Fruit fly (Drosophila melanogaster) whole organism, prepupa: ENCODE measurements around the gene Hat1.
A peak's percentile ranks its signal among the peaks of the same experiment; 100 is the strongest.

Source experiments
- Blimp-1 ChIP-seq: fragments of 200-800 bp; sonication (Bioruptor generic); optimal IDR thresholded peaks from 3 replicates; lab custom pipeline; 2017; ENCODE audit warnings: missing biosample characterization, missing genetic modification characterization, mild to moderate bottlenecking, moderate library complexity, missing genetic modification reagents
- CG10631 ChIP-seq: fragments of 200-800 bp; sonication (Bioruptor generic); optimal IDR thresholded peaks from 2 replicates; lab custom pipeline; 2016; ENCODE audit warnings: missing biosample characterization, missing genetic modification characterization
- CG10669 ChIP-seq: fragments of 200-800 bp; sonication (Bioruptor generic); optimal IDR thresholded peaks from 3 replicates; lab custom pipeline; 2018; ENCODE audit warnings: missing biosample characterization, mild to moderate bottlenecking, missing genetic modification characterization, moderate library complexity
- CG11762 ChIP-seq: fragments of 200-800 bp; sonication (Bioruptor generic); optimal IDR thresholded peaks from 3 replicates; lab custom pipeline; 2016; ENCODE audit warnings: missing biosample characterization, missing genetic modification characterization; ENCODE audit not compliant: insufficient read depth
- CG11902 ChIP-seq: fragments of 200-800 bp; sonication (Bioruptor generic); optimal IDR thresholded peaks from 3 replicates; lab custom pipeline; 2016; ENCODE audit warnings: missing biosample characterization, missing genetic modification characterization
- CG15336 ChIP-seq: fragments of 200-800 bp; sonication (Bioruptor generic); IDR thresholded peaks from 2 replicates; pipeline ENCODE4 v1.3.6; 2022; ENCODE audit warnings: missing biosample characterization, missing genetic modification characterization
- CG1621 ChIP-seq: fragments of 200-800 bp; sonication (Bioruptor generic); optimal IDR thresholded peaks from 3 replicates; lab custom pipeline; 2018; ENCODE audit warnings: missing biosample characterization, mild to moderate bottlenecking, missing genetic modification characterization
- CG16779 ChIP-seq: fragments of 200-800 bp; sonication (Bioruptor generic); optimal IDR thresholded peaks from 3 replicates; lab custom pipeline; 2017; ENCODE audit warnings: missing biosample characterization, mild to moderate bottlenecking, missing genetic modification characterization
- CG3032 ChIP-seq: fragments of 200-800 bp; optimal IDR thresholded peaks from 2 replicates; lab custom pipeline; 2019; ENCODE audit warnings: missing biosample characterization, mild to moderate bottlenecking, missing genetic modification characterization, moderate library complexity
- CG31627 ChIP-seq: fragments of 200-800 bp; sonication (Bioruptor generic); optimal IDR thresholded peaks from 3 replicates; lab custom pipeline; 2016; ENCODE audit warnings: missing biosample characterization, missing genetic modification characterization
- CG34406 ChIP-seq: fragments of 200-800 bp; sonication (Bioruptor generic); optimal IDR thresholded peaks from 3 replicates; lab custom pipeline; 2016; ENCODE audit warnings: missing biosample characterization, missing genetic modification characterization
- CG3919 ChIP-seq: fragments of 200-800 bp; sonication (Bioruptor generic); optimal IDR thresholded peaks from 3 replicates; lab custom pipeline; 2016; ENCODE audit warnings: missing biosample characterization, missing genetic modification characterization
- CG4318 ChIP-seq: fragments of 200-800 bp; sonication (Bioruptor generic); optimal IDR thresholded peaks from 3 replicates; lab custom pipeline; 2017; ENCODE audit warnings: missing biosample characterization, mild to moderate bottlenecking, missing genetic modification characterization
- CG6792 ChIP-seq: fragments of 200-800 bp; sonication (Bioruptor generic); optimal IDR thresholded peaks from 3 replicates; lab custom pipeline; 2016; ENCODE audit warnings: missing biosample characterization, missing genetic modification characterization
- CG6808 ChIP-seq: fragments of 200-800 bp; sonication (Bioruptor generic); optimal IDR thresholded peaks from 3 replicates; lab custom pipeline; 2017; ENCODE audit warnings: missing biosample characterization, missing genetic modification characterization, mild to moderate bottlenecking, moderate library complexity, missing genetic modification reagents
- CG8319 ChIP-seq: fragments of 200-800 bp; sonication (Bioruptor generic); optimal IDR thresholded peaks from 3 replicates; lab custom pipeline; 2016; ENCODE audit warnings: missing biosample characterization, missing genetic modification characterization
- CG8632 ChIP-seq: fragments of 200-800 bp; sonication (Bioruptor generic); optimal IDR thresholded peaks from 3 replicates; lab custom pipeline; 2016; ENCODE audit warnings: missing biosample characterization, missing genetic modification characterization
- CG9139 ChIP-seq: fragments of 200-800 bp; sonication (Bioruptor generic); optimal IDR thresholded peaks from 3 replicates; lab custom pipeline; 2017; ENCODE audit warnings: missing biosample characterization, mild to moderate bottlenecking, missing genetic modification characterization
- Eip93F ChIP-seq: fragments of 200-800 bp; sonication (Bioruptor generic); optimal IDR thresholded peaks from 2 replicates; lab custom pipeline; 2016; ENCODE audit warnings: missing biosample characterization, mild to moderate bottlenecking, missing genetic modification characterization
- Ets21C ChIP-seq: fragments of 200-800 bp; sonication (Bioruptor generic); optimal IDR thresholded peaks from 3 replicates; lab custom pipeline; 2016; ENCODE audit warnings: missing biosample characterization, missing genetic modification characterization
- Gug ChIP-seq: fragments of 200-800 bp; sonication (Bioruptor generic); IDR thresholded peaks from 2 replicates; pipeline ENCODE4 v1.3.6; 2022; ENCODE audit warnings: missing biosample characterization, missing genetic modification characterization
- Hr39 ChIP-seq: fragments of 200-800 bp; sonication (Bioruptor generic); optimal IDR thresholded peaks from 2 replicates; lab custom pipeline; 2016; ENCODE audit warnings: missing biosample characterization, missing genetic modification characterization
- Hr4 ChIP-seq: fragments of 200-800 bp; sonication (Bioruptor generic); optimal IDR thresholded peaks from 3 replicates; lab custom pipeline; 2016; ENCODE audit warnings: missing biosample characterization, missing genetic modification characterization
- Lpt ChIP-seq: fragments of 200-800 bp; sonication (Bioruptor generic); optimal IDR thresholded peaks from 3 replicates; lab custom pipeline; 2016; ENCODE audit warnings: missing biosample characterization, missing genetic modification characterization
- Met ChIP-seq: fragments of 200-800 bp; sonication (Bioruptor generic); optimal IDR thresholded peaks from 3 replicates; lab custom pipeline; 2016; ENCODE audit warnings: missing biosample characterization, missing genetic modification characterization
- Smox ChIP-seq: fragments of 200-800 bp; sonication (Bioruptor generic); optimal IDR thresholded peaks from 3 replicates; lab custom pipeline; 2016; ENCODE audit warnings: missing biosample characterization, missing genetic modification characterization
- Sox102F ChIP-seq: fragments of 200-800 bp; sonication (Bioruptor generic); optimal IDR thresholded peaks from 2 replicates; lab custom pipeline; 2016; ENCODE audit warnings: missing biosample characterization, mild to moderate bottlenecking, missing genetic modification characterization
- Sox14 ChIP-seq: fragments of 200-800 bp; sonication (Bioruptor generic); optimal IDR thresholded peaks from 3 replicates; lab custom pipeline; 2016; ENCODE audit warnings: missing biosample characterization, missing genetic modification characterization
- achi ChIP-seq: fragments of 200-800 bp; sonication (Bioruptor generic); optimal IDR thresholded peaks from 3 replicates; lab custom pipeline; 2016; ENCODE audit warnings: missing biosample characterization, missing genetic modification characterization
- acj6 ChIP-seq: fragments of 200-800 bp; sonication (Bioruptor generic); optimal IDR thresholded peaks from 3 replicates; lab custom pipeline; 2016; ENCODE audit warnings: missing biosample characterization, missing genetic modification characterization
- cyc ChIP-seq: fragments of 200-800 bp; sonication (Bioruptor generic); optimal IDR thresholded peaks from 3 replicates; lab custom pipeline; 2016; ENCODE audit warnings: missing biosample characterization, missing genetic modification characterization
- dac ChIP-seq: fragments of 200-800 bp; sonication (Bioruptor generic); optimal IDR thresholded peaks from 2 replicates; lab custom pipeline; 2017; ENCODE audit warnings: missing biosample characterization, mild to moderate bottlenecking, missing genetic modification characterization
- dsx ChIP-seq: fragments of 200-800 bp; optimal IDR thresholded peaks from 3 replicates; lab custom pipeline; 2019; ENCODE audit warnings: missing biosample characterization, mild to moderate bottlenecking, missing genetic modification characterization, moderate library complexity; ENCODE audit not compliant: poor library complexity, severe bottlenecking
- eg ChIP-seq: fragments of 200-800 bp; sonication (Bioruptor generic); IDR thresholded peaks from 3 replicates; pipeline ENCODE4 v1.3.6; 2022; ENCODE audit warnings: missing biosample characterization, missing genetic modification characterization
- esn ChIP-seq: fragments of 200-800 bp; sonication (Bioruptor generic); optimal IDR thresholded peaks from 2 replicates; lab custom pipeline; 2016; ENCODE audit warnings: missing biosample characterization, mild to moderate bottlenecking, missing genetic modification characterization, moderate library complexity
- fd59A ChIP-seq: fragments of 200-800 bp; sonication (Bioruptor generic); optimal IDR thresholded peaks from 2 replicates; lab custom pipeline; 2017; ENCODE audit warnings: missing biosample characterization, mild to moderate bottlenecking, missing genetic modification characterization, missing genetic modification reagents
- fd85E ChIP-seq: fragments of 200-800 bp; sonication (Bioruptor generic); optimal IDR thresholded peaks from 3 replicates; lab custom pipeline; 2016; ENCODE audit warnings: missing biosample characterization, missing genetic modification characterization
- lz ChIP-seq: fragments of 200-800 bp; sonication (Bioruptor generic); optimal IDR thresholded peaks from 3 replicates; lab custom pipeline; 2016; ENCODE audit warnings: missing biosample characterization, missing genetic modification characterization
- net ChIP-seq: fragments of 200-800 bp; sonication (Bioruptor generic); optimal IDR thresholded peaks from 3 replicates; lab custom pipeline; 2016; ENCODE audit warnings: missing biosample characterization, missing genetic modification characterization
- pdm3 ChIP-seq: fragments of 200-800 bp; sonication (Bioruptor generic); optimal IDR thresholded peaks from 3 replicates; lab custom pipeline; 2016; ENCODE audit warnings: missing biosample characterization, missing genetic modification characterization
- salr ChIP-seq, 2 experiments: fragments of 200-800 bp; sonication (Bioruptor generic); optimal IDR thresholded peaks; 3 replicates each; lab custom pipeline; 2016 to 2018; ENCODE audit warnings: missing biosample characterization in 2 of 2, missing genetic modification characterization in 2 of 2, mild to moderate bottlenecking in 1 of 2
- spab ChIP-seq: fragments of 200-800 bp; sonication (Bioruptor generic); optimal IDR thresholded peaks from 2 replicates; lab custom pipeline; 2017; ENCODE audit warnings: missing biosample characterization, mild to moderate bottlenecking, missing genetic modification characterization, missing genetic modification reagents
- ss ChIP-seq, 2 experiments: fragments of 200-800 bp; sonication (Bioruptor generic); optimal IDR thresholded peaks; 2 replicates in 1 of 2; 3 replicates in 1 of 2; lab custom pipeline; 2017 to 2018; ENCODE audit warnings: mild to moderate bottlenecking in 2 of 2, missing biosample characterization in 2 of 2, missing genetic modification characterization in 2 of 2, moderate library complexity in 1 of 2
- svp ChIP-seq: fragments of 200-800 bp; sonication (Bioruptor generic); peaks from one replicate; lab custom pipeline; 2016; ENCODE audit warnings: missing biosample characterization, missing genetic modification characterization
- topi ChIP-seq: fragments of 200-800 bp; sonication (Bioruptor generic); optimal IDR thresholded peaks from 3 replicates; lab custom pipeline; 2016; ENCODE audit warnings: missing biosample characterization, missing genetic modification characterization
- vri ChIP-seq: fragments of 200-800 bp; sonication (Bioruptor generic); optimal IDR thresholded peaks from 3 replicates; lab custom pipeline; 2016; ENCODE audit warnings: missing biosample characterization, mild to moderate bottlenecking, missing genetic modification characterization

Gene Hat1

DNA sequence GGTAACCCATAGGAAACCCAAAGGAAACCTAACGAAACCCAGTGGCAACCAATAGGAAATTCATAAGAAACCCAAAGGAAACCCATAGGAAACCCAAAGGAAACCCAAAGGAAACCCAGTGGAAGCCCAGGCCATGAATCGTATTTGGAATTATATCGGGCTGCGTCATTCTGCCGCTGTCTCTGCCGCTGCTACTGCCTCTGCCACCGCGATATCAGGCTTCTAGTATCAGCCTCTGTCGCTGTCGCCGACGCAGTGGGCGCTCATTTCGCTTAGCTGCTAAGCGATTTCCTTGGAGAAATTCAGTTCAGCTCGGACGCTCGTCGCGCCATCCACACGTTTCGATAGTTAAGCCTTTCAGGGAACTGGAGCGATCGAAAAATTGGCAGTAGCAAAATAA lies 42.2 kb upstream of the Hat1 start, which contains the start of gene CG1208:
Gene CG1208 (plus strand): TSS at position 301 of the 400 bp plus-strand sequence.
- TF ChIP-seq Sox102F (GFP tag; lab: Kevin White, UChicago) (no peak), CG11902 (GFP tag; lab: Kevin White, UChicago) (no peak), Smox (no peak), Sox14 (GFP tag; lab: Kevin White, UChicago) (no peak), CG3032 (tag; lab: Kevin White, UChicago) (no peak), lz (GFP tag; lab: Kevin White, UChicago) (no peak), vri (GFP tag; lab: Kevin White, UChicago) (no peak), CG8319 (GFP tag; lab: Kevin White, UChicago) (no peak), CG34406 (GFP tag; lab: Kevin White, UChicago) (no peak), CG9139 (no peak), CG1621 (tag; lab: Kevin White, UChicago) (no peak), esn (GFP tag; lab: Kevin White, UChicago) (no peak), CG6808 (no peak), achi (GFP tag; lab: Kevin White, UChicago) (no peak), Met (GFP tag; lab: Kevin White, UChicago) (no peak), fd85E (no peak), net (no peak)

- TF ChIP-seq Gug (GFP tag; lab: Robert Waterston, UW) (no peak), Blimp-1 (GFP tag; lab: Kevin White, UChicago) (no peak), dac (GFP tag; lab: Kevin White, UChicago) (no peak), CG15336 (GFP tag; lab: Robert Waterston, UW) (no peak), pdm3 (GFP tag; lab: Kevin White, UChicago) (no peak), CG16779 (tag; lab: Kevin White, UChicago) (no peak), CG10669 (no peak), Ets21C (GFP tag; lab: Kevin White, UChicago) (no peak), CG11762 (GFP tag; lab: Kevin White, UChicago) (no peak), fd59A (GFP tag; lab: Kevin White, UChicago) (no peak), salr (GFP tag; optimal IDR thresholded peaks at IDR 0.05; lab: Kevin White, UChicago) (no peak)
Measured at dm6 chr3R:5829762-5830161, 40.6 kb upstream of the Hat1 start, which contains the start of gene glob3. Gene glob3 (plus strand): TSS chr3R:5830062.

dm6 chr3R:5824456-5824855 lies 35.3 kb upstream of the Hat1 start, which contains the start of the genes Sec20 and dgrn:
Gene Sec20 (minus strand): TSS chr3R:5824532.
Gene dgrn (plus strand): TSS chr3R:5824615.
- TF ChIP-seq spab (GFP tag; lab: Kevin White, UChicago) (no peak), ss (GFP tag; optimal IDR thresholded peaks at IDR 0.05; lab: Kevin White, UChicago) (no peak), CG6792 (GFP tag; lab: Kevin White, UChicago) (peak; percentile 66), Lpt (GFP tag; lab: Kevin White, UChicago) (no peak), CG15336 (GFP tag; lab: Robert Waterston, UW) (no peak), Hr39 (GFP tag; lab: Kevin White, UChicago) (peak; percentile 53), CG9139 (no peak), CG10631 (GFP tag; lab: Kevin White, UChicago) (peak; percentile 65), CG4318 (GFP tag; lab: Kevin White, UChicago) (no peak), pdm3 (GFP tag; lab: Kevin White, UChicago) (no peak), CG31627 (peak; percentile 60), dsx (peak; percentile 46), eg (GFP tag; lab: Robert Waterston, UW) (peak; percentile 44; the same call in 1 of the 3 replicates), CG1621 (tag; lab: Kevin White, UChicago) (no peak), CG3919 (GFP tag; lab: Kevin White, UChicago) (no peak), Blimp-1 (GFP tag; lab: Kevin White, UChicago) (no peak), svp (peak; percentile 71), Gug (GFP tag; lab: Robert Waterston, UW) (0 out of 2 replicates have a peak, but pooled peaks have one; percentile 32), Ets21C (GFP tag; lab: Kevin White, UChicago) (peak; percentile 51), cyc (GFP tag; lab: Kevin White, UChicago) (peak; percentile 67), acj6 (GFP tag; lab: Kevin White, UChicago) (peak; percentile 73), lz (GFP tag; lab: Kevin White, UChicago) (peak; percentile 66), CG8632 (GFP tag; lab: Kevin White, UChicago) (peak; percentile 15), achi (GFP tag; lab: Kevin White, UChicago) (peak; percentile 70), net (no peak), topi (peak; percentile 64), CG10669 (no peak), Sox14 (GFP tag; lab: Kevin White, UChicago) (peak; percentile 70), CG16779 (tag; lab: Kevin White, UChicago) (no peak), vri (GFP tag; lab: Kevin White, UChicago) (peak; percentile 37), Hr4 (GFP tag; lab: Kevin White, UChicago) (peak; percentile 67), Eip93F (GFP tag; lab: Kevin White, UChicago) (peak; percentile 52), fd59A (GFP tag; lab: Kevin White, UChicago) (no peak)
